Fruit fly (Drosophila melanogaster): ENCODE results near the gene cact.

Gene cact

DNA sequence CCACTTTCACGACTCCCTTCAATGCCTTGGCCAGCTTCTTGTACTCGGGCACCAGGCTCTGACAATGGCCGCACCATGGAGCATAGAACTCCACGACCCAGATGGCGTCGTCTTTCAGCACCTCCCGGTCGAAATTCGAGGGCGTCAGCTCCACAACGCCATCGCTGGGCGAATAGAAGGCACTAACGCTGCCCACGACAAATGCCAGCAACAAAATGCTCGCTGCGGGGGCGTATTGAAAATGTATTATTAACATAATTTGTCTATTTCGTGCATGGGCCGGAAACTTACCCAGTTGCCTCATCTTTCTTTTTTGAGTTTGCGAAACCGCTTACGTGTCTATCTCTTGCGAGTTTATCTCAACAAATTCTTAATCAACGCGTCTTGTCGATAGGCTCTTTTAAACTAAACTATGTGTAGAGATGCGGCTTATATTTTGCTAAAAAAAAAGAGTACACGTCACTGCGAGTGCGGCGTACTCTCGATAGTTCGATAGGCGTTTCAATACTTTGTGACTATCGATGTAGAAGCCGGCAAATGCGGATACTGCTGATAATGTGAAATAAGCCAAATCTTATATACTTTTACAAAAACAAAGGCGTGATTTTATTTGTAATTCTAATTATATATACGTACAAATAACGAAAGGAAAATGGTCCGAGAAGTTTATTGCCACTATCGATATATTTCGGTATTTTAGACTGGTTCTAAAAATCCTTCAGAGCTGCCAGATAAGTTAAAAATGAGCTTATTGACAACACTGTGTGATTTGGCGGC lies 30.4 kb upstream of the cact start, which contains the start of gene CaBP1 (continued):
- no peak for TF ChIP-seq emc (GFP tag; optimal IDR thresholded peaks at IDR 0.05)
- no peak for TF ChIP-seq CG6654 (GFP tag; optimal IDR thresholded peaks at IDR 0.05)
- no peak for TF ChIP-seq Hmx (GFP tag; optimal IDR thresholded peaks at IDR 0.05)
- no peak for TF ChIP-seq CG18262 (tag; optimal IDR thresholded peaks at IDR 0.05)
- no peak for TF ChIP-seq CG8281 (tag; optimal IDR thresholded peaks at IDR 0.05)
- TF ChIP-seq corto (GFP tag; optimal IDR thresholded peaks at IDR 0.05): no peak
- TF ChIP-seq CG17829 (tag; optimal IDR thresholded peaks at IDR 0.05): peak; percentile 31
- no peak for TF ChIP-seq mirr (GFP tag; optimal IDR thresholded peaks at IDR 0.05)
- no peak for TF ChIP-seq CG9609 (GFP tag; optimal IDR thresholded peaks at IDR 0.05)
- no peak for TF ChIP-seq zf30C (GFP tag; optimal IDR thresholded peaks at IDR 0.05)
- TF ChIP-seq CG9797 (GFP tag; optimal IDR thresholded peaks at IDR 0.05): peak; percentile 24
- no peak for TF ChIP-seq CG9876 (GFP tag; optimal IDR thresholded peaks at IDR 0.05)
- TF ChIP-seq Fer2 (tag; optimal IDR thresholded peaks at IDR 0.05): no peak
- no peak for TF ChIP-seq CG7556 (GFP tag; optimal IDR thresholded peaks at IDR 0.05)
- TF ChIP-seq CG17385 (GFP tag; optimal IDR thresholded peaks at IDR 0.05): no peak
- no peak for TF ChIP-seq CG17568 (GFP tag; optimal IDR thresholded peaks at IDR 0.05)
- TF ChIP-seq HHEX (GFP tag; optimal IDR thresholded peaks at IDR 0.05): no peak
- TF ChIP-seq wdn (GFP tag; IDR thresholded peaks at IDR 0.05): no peak
- no peak for TF ChIP-seq pho (GFP tag; optimal IDR thresholded peaks at IDR 0.05)
- no peak for TF ChIP-seq CG8359 (GFP tag; optimal IDR thresholded peaks at IDR 0.05; ENCODE audit: borderline replicate concordance)
- peak; percentile 87 for TF ChIP-seq bbx (GFP tag; IDR thresholded peaks at IDR 0.05; ENCODE audit: partially characterized antibody)
- no peak for TF ChIP-seq bigmax (GFP tag; optimal IDR thresholded peaks at IDR 0.05)
- TF ChIP-seq oc (tag; optimal IDR thresholded peaks at IDR 0.05): no peak
- TF ChIP-seq CG3838 (GFP tag; optimal IDR thresholded peaks at IDR 0.05): no peak
- no peak for TF ChIP-seq fd64A (GFP tag; optimal IDR thresholded peaks at IDR 0.05)
- TF ChIP-seq CG4730 (GFP tag; IDR thresholded peaks at IDR 0.05): no peak
- TF ChIP-seq NFAT (GFP tag; IDR thresholded peaks at IDR 0.05): no peak
- TF ChIP-seq sqz (GFP tag; optimal IDR thresholded peaks at IDR 0.05): no peak
- no peak for TF ChIP-seq Oli (tag; optimal IDR thresholded peaks at IDR 0.05)
- TF ChIP-seq CG4854 (GFP tag; optimal IDR thresholded peaks at IDR 0.05): no peak
- TF ChIP-seq CkIIα-i1 (GFP tag; IDR thresholded peaks at IDR 0.05): no peak
- no peak for TF ChIP-seq ro (GFP tag; IDR thresholded peaks at IDR 0.05)
- TF ChIP-seq D19A (tag; optimal IDR thresholded peaks at IDR 0.05): no peak
- TF ChIP-seq CG10321 (GFP tag; IDR thresholded peaks at IDR 0.05): no peak
- no peak for TF ChIP-seq CG8388 (GFP tag; optimal IDR thresholded peaks at IDR 0.05)
- TF ChIP-seq zfh2 (GFP tag; optimal IDR thresholded peaks at IDR 0.05): no peak
- peak; percentile 59 for TF ChIP-seq CG14710 (tag; optimal IDR thresholded peaks at IDR 0.05)
- no peak for TF ChIP-seq Lim3 (GFP tag; IDR thresholded peaks at IDR 0.05)
- no peak for TF ChIP-seq seq (GFP tag; IDR thresholded peaks at IDR 0.05)
- peak; percentile 18 for TF ChIP-seq gfzf (GFP tag; optimal IDR thresholded peaks at IDR 0.05)
- peak; percentile 72 for TF ChIP-seq Sin3A (optimal IDR thresholded peaks at IDR 0.05)
- no peak for TF ChIP-seq p53 (GFP tag; optimal IDR thresholded peaks at IDR 0.05)
- TF ChIP-seq dysf (GFP tag; IDR thresholded peaks at IDR 0.05): no peak
- TF ChIP-seq kni (GFP tag; optimal IDR thresholded peaks at IDR 0.05): no peak
- TF ChIP-seq Ets65A (GFP tag): no peak
- TF ChIP-seq prd (optimal IDR thresholded peaks at IDR 0.05): no peak
- no peak for TF ChIP-seq prd (GFP tag; IDR thresholded peaks at IDR 0.05)
- TF ChIP-seq CG4282 (GFP tag; optimal IDR thresholded peaks at IDR 0.05): no peak
- TF ChIP-seq Atf6 (GFP tag; IDR thresholded peaks at IDR 0.05): no peak
- no peak for TF ChIP-seq CG3163 (GFP tag; optimal IDR thresholded peaks at IDR 0.05)
- TF ChIP-seq slou (GFP tag; optimal IDR thresholded peaks at IDR 0.05): no peak

Data from whole organism, embryonic.